Worm (Caenorhabditis elegans): ENCODE data around the gene T26C5.2.
A peak's percentile ranks its signal among the peaks of the same experiment; 100 is the strongest.

T26C5.2 gene

DNA sequence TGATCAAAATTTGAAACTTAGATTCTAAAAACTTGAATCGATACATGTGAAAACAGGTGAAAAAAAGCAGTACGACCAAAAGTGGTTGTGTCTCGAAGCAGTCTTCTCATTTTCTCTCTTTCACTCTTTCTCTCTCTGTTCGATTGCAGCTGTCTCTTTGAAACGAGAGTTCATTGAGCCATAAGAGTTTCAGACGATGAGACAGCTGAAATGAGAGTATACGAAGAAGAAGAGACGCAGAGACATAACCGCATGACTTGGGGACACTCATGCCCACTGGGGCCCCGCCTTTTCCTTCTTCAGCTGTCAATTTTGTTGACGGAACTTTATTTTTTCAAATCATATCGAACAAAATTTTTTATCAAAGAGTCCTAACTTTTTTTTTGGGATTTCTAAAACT lies 41.0 kb downstream of the T26C5.2 start (continued):
- TF ChIP-seq jun-1 (tag; optimal IDR thresholded peaks at IDR 0.05) (peak; percentile 53), daf-12 (tag; optimal IDR thresholded peaks at IDR 0.05) (no peak), mes-2 (tag; optimal IDR thresholded peaks at IDR 0.05; ENCODE audit: poor library complexity, severe bottlenecking) (peak; percentile 82), lin-29 (GFP tag; IDR thresholded peaks at IDR 0.05) (no peak), nhr-11 (tag; optimal IDR thresholded peaks at IDR 0.05) (peak; percentile 79), ztf-11 (tag; optimal IDR thresholded peaks at IDR 0.05) (no peak), F37D6.2 (tag; optimal IDR thresholded peaks at IDR 0.05) (peak; percentile 29), dmd-6 (GFP tag; IDR thresholded peaks at IDR 0.05) (peak; percentile 92), set-16 (GFP tag; IDR thresholded peaks at IDR 0.05) (0 out of 2 replicates have a peak, but pooled peaks have one; percentile 25), D1046.2 (GFP tag; IDR thresholded peaks at IDR 0.05) (0 out of 2 replicates have a peak, but pooled peaks have one; percentile 35), T20F7.1 (GFP tag; optimal IDR thresholded peaks at IDR 0.05) (peak; percentile 65), ceh-20 (GFP tag; IDR thresholded peaks at IDR 0.05) (peak; percentile 85; the same call in 1 of the 2 replicates), nhr-76 (tag; optimal IDR thresholded peaks at IDR 0.05) (no peak), unc-130 (GFP tag; optimal IDR thresholded peaks at IDR 0.05) (no peak), dpl-1 (GFP tag; optimal IDR thresholded peaks at IDR 0.05) (peak; percentile 50), nhr-48 (tag; optimal IDR thresholded peaks at IDR 0.05) (peak; percentile 79), unc-62 (GFP tag; optimal IDR thresholded peaks at IDR 0.05 in 1 of 2) (peak in 1 of 2 experiments; percentile 99), unc-62 (tag; optimal IDR thresholded peaks at IDR 0.05) (no peak), nhr-25 (tag; optimal IDR thresholded peaks at IDR 0.05; ENCODE audit: borderline replicate concordance, insufficient read depth) (peak; percentile 76), ZK337.2 (GFP tag; IDR thresholded peaks at IDR 0.05) (no peak), mdt-29 (GFP tag; IDR thresholded peaks at IDR 0.05) (peak; percentile 60; the same call in 1 of the 2 replicates), sdz-12 (GFP tag; optimal IDR thresholded peaks at IDR 0.05) (no peak), attf-4 (tag; optimal IDR thresholded peaks at IDR 0.05) (no peak), hif-1 (tag; optimal IDR thresholded peaks at IDR 0.05) (peak in 1 of 2 experiments; percentile 71), egl-27 (tag; optimal IDR thresholded peaks at IDR 0.05) (no peak), mep-1 (tag; optimal IDR thresholded peaks at IDR 0.05) (peak; percentile 82), rbr-2 (tag; optimal IDR thresholded peaks at IDR 0.05) (peak; percentile 77), lin-1 (GFP tag; IDR thresholded peaks at IDR 0.05) (peak; percentile 83), saeg-2 (GFP tag; IDR thresholded peaks at IDR 0.05) (no peak), ceh-32 (tag; optimal IDR thresholded peaks at IDR 0.05; ENCODE audit: poor library complexity) (no peak), F10B5.3 (tag; optimal IDR thresholded peaks at IDR 0.05) (no peak), daf-19 (GFP tag; conservative IDR thresholded peaks at IDR 0.05) (no peak), Y105C5A.15 (GFP tag; IDR thresholded peaks at IDR 0.05) (0 out of 2 replicates have a peak, but pooled peaks have one; percentile 57), nhr-42 (GFP tag; IDR thresholded peaks at IDR 0.05) (peak; percentile 72; the same call in 1 of the 2 replicates), mdl-1 (tag; optimal IDR thresholded peaks at IDR 0.05) (peak; percentile 50 to 91), vab-7 (GFP tag; IDR thresholded peaks at IDR 0.05) (no peak), pha-4 (GFP tag; IDR thresholded peaks at IDR 0.05) (peak; percentile 72), pha-4 (tag; optimal IDR thresholded peaks at IDR 0.05) (peak; percentile 55), dmd-9 (GFP tag; IDR thresholded peaks at IDR 0.05) (no peak), tag-97 (GFP tag; IDR thresholded peaks at IDR 0.05) (no peak), lin-13 (GFP tag; optimal IDR thresholded peaks at IDR 0.05) (peak; percentile 19), R02D3.7 (tag; optimal IDR thresholded peaks at IDR 0.05) (no peak), lin-15B (tag; optimal IDR thresholded peaks at IDR 0.05) (no peak), nhr-6 (tag; optimal IDR thresholded peaks at IDR 0.05) (peak; percentile 95), ceh-82 (tag; optimal IDR thresholded peaks at IDR 0.05) (no peak), spr-1 (tag; optimal IDR thresholded peaks at IDR 0.05) (peak; percentile 65), nhr-10 (tag; optimal IDR thresholded peaks at IDR 0.05) (no peak), ceh-62 (tag; optimal IDR thresholded peaks at IDR 0.05) (no peak), mxl-3 (GFP tag; optimal IDR thresholded peaks at IDR 0.05) (peak; percentile 74), zfp-3 (GFP tag; conservative IDR thresholded peaks at IDR 0.05) (peak; percentile 53; the same call in 1 of the 2 replicates), zip-2 (tag; optimal IDR thresholded peaks at IDR 0.05) (no peak), nhr-77 (tag; optimal IDR thresholded peaks at IDR 0.05) (peak; percentile 67)
